Worm (Caenorhabditis elegans) whole organism, L4/young adult: ENCODE measurements around the gene tag-266.

Source experiments
- W03F9.2 ChIP-seq: fragments of 150-350 bp; optimal IDR thresholded peaks from 2 replicates; lab custom pipeline; 2014; ENCODE audit warnings: missing biosample characterization, missing genetic modification characterization
- dao-5 ChIP-seq: sonication (generic microtip); optimal IDR thresholded peaks from 2 replicates; lab custom pipeline; 2016; ENCODE audit warnings: missing genotype, missing genetic modification characterization, moderate library complexity, missing compliant biosample characterization
- him-1 ChIP-seq: sonication (generic microtip); optimal IDR thresholded peaks from 2 replicates; lab custom pipeline; 2016; ENCODE audit warnings: missing genotype, missing genetic modification reagents, missing genetic modification characterization, missing compliant biosample characterization

DNA sequence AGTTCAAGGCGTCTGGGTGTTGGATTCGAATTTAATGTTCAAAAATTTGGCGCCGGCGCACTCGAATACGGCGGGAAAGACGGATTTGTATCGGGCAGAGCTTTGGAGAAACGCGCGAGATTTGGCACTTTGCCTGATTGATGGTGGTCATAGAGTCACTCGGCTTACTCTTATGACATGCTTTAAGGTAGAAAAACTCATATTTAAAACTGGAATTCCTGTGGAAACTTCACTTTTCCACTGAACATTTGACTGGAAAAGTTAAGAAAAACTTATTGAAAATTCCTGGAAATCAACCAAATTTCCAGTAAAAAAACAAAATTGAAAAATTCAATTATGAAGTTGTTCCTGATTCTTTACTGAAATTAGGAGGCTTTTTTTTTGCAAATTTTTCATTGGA, 4.6 kb upstream of the tag-266 start:
- no peak for TF ChIP-seq W03F9.2
- no peak for TF ChIP-seq him-1 (tag; lab: Kevin White, UChicago)
- no peak for TF ChIP-seq dao-5 (tag; lab: Kevin White, UChicago)
